Worm (Caenorhabditis elegans) whole organism, L1 larva: ENCODE results near the gene pqn-80.

Experiments
- C04F5.9 ChIP-seq: sonication (generic microtip); optimal IDR thresholded peaks from 2 replicates; lab custom pipeline; 2016; ENCODE audit warnings: missing genetic modification characterization, missing compliant biosample characterization
- C16A3.4 ChIP-seq: fragments of 150-350 bp; optimal IDR thresholded peaks from 2 replicates; lab custom pipeline; 2014; ENCODE audit warnings: missing biosample characterization, missing genetic modification characterization
- C34B4.2 ChIP-seq: sonication (generic microtip); optimal IDR thresholded peaks from 2 replicates; lab custom pipeline; 2017; ENCODE audit warnings: mild to moderate bottlenecking, missing genetic modification characterization, missing compliant biosample characterization
- F16B12.6 ChIP-seq: fragments of 150-350 bp; optimal IDR thresholded peaks from 2 replicates; lab custom pipeline; 2014; ENCODE audit warnings: missing biosample characterization, missing genetic modification characterization
- Y116A8C.19 ChIP-seq: sonication (generic microtip); optimal IDR thresholded peaks from 2 replicates; lab custom pipeline; 2016; ENCODE audit warnings: missing compliant biosample characterization, missing genetic modification characterization, borderline replicate concordance
- aha-1 ChIP-seq: fragments of 150-350 bp; optimal IDR thresholded peaks from 2 replicates; lab custom pipeline; 2014; ENCODE audit warnings: missing biosample characterization, missing genetic modification characterization
- aly-2 ChIP-seq: fragments of 150-350 bp; optimal IDR thresholded peaks from 2 replicates; lab custom pipeline; 2014; ENCODE audit warnings: missing biosample characterization, missing genetic modification characterization
- ama-1 ChIP-seq: fragments of 150-350 bp; optimal IDR thresholded peaks from 2 replicates; lab custom pipeline; 2014
- ceh-63 ChIP-seq: fragments of 200-800 bp; sonication (Bioruptor generic); optimal IDR thresholded peaks from 2 replicates; lab custom pipeline; 2018; ENCODE audit warnings: mild to moderate bottlenecking, missing genetic modification characterization, missing compliant biosample characterization
- ceh-8 ChIP-seq: fragments of 200-800 bp; sonication (Bioruptor generic); optimal IDR thresholded peaks from 2 replicates; lab custom pipeline; 2018; ENCODE audit warnings: mild to moderate bottlenecking, missing genetic modification characterization, moderate library complexity, missing compliant biosample characterization
- ceh-82 ChIP-seq, 3 experiments: fragments of 150-350 bp in 1 of 3; sonication (generic microtip) in 2 of 3; optimal IDR thresholded peaks; 2 replicates each; lab custom pipeline; 2014 to 2017; ENCODE audit warnings: missing biosample characterization in 3 of 3, missing genetic modification characterization in 3 of 3
- ceh-88 ChIP-seq: fragments of 200-800 bp; sonication (Bioruptor generic); IDR thresholded peaks from 2 replicates; pipeline ENCODE4 v1.3.6; 2022; ENCODE audit warnings: missing genetic modification characterization, missing compliant biosample characterization
- ceh-90 ChIP-seq: sonication (generic microtip); optimal IDR thresholded peaks from 2 replicates; lab custom pipeline; 2016; ENCODE audit warnings: missing genetic modification characterization, missing compliant biosample characterization
- ces-1 ChIP-seq: fragments of 150-350 bp; optimal IDR thresholded peaks from 2 replicates; lab custom pipeline; 2014; ENCODE audit warnings: missing biosample characterization, missing genetic modification reagents, missing genetic modification characterization
- efl-1 ChIP-seq, 4 experiments: fragments of 150-350 bp; optimal IDR thresholded peaks in 3 of 4; peaks in 1 of 4; 1 replicate in 1 of 4; 2 replicates in 3 of 4; lab custom pipeline; 2014; ENCODE audit warnings: missing biosample characterization in 2 of 4, missing genetic modification characterization in 2 of 4, missing genetic modification reagents in 2 of 4
- efl-3 ChIP-seq: fragments of 200-800 bp; sonication (Bioruptor generic); optimal IDR thresholded peaks from 2 replicates; lab custom pipeline; 2018; ENCODE audit warnings: mild to moderate bottlenecking, missing genetic modification characterization, missing compliant biosample characterization
- egl-13 ChIP-seq: sonication (generic microtip); optimal IDR thresholded peaks from 2 replicates; lab custom pipeline; 2016; ENCODE audit warnings: missing genotype, missing genetic modification reagents, missing genetic modification characterization, missing compliant biosample characterization
- elt-3 ChIP-seq, 6 experiments: fragments of 150-350 bp in 1 of 6; sonication (generic microtip); optimal IDR thresholded peaks; 2 replicates each; lab custom pipeline; 2017 to 2018; ENCODE audit warnings: missing biosample characterization in 6 of 6, missing genetic modification characterization in 6 of 6, inconsistent platforms in 1 of 6
- fkh-10 ChIP-seq: sonication (generic microtip); optimal IDR thresholded peaks from 2 replicates; lab custom pipeline; 2017; ENCODE audit warnings: missing biosample characterization, missing genetic modification reagents, missing genetic modification characterization
- fos-1 ChIP-seq: fragments of 150-350 bp; optimal IDR thresholded peaks from 2 replicates; lab custom pipeline; 2014; ENCODE audit warnings: missing biosample characterization, missing genetic modification characterization
- irx-1 ChIP-seq: sonication (generic microtip); optimal IDR thresholded peaks from 2 replicates; lab custom pipeline; 2016; ENCODE audit warnings: missing genetic modification characterization, missing compliant biosample characterization
- isw-1 ChIP-seq: fragments of 200-800 bp; sonication (Bioruptor generic); IDR thresholded peaks from 2 replicates; pipeline ENCODE4 v1.3.6; 2022; ENCODE audit warnings: missing genetic modification characterization, missing compliant biosample characterization
- jun-1 ChIP-seq: fragments of 150-350 bp; optimal IDR thresholded peaks from 2 replicates; lab custom pipeline; 2014; ENCODE audit warnings: missing biosample characterization, missing genetic modification reagents, missing genetic modification characterization
- lin-39 ChIP-seq: fragments of 150-350 bp; optimal IDR thresholded peaks from 2 replicates; lab custom pipeline; 2014; ENCODE audit warnings: missing biosample characterization, missing genetic modification reagents, missing genetic modification characterization
- lir-3 ChIP-seq: sonication (generic microtip); optimal IDR thresholded peaks from 2 replicates; lab custom pipeline; 2016; ENCODE audit warnings: mild to moderate bottlenecking, missing genetic modification characterization, moderate library complexity, missing compliant biosample characterization; ENCODE audit not compliant: poor library complexity
- mab-9 ChIP-seq: fragments of 200-800 bp; sonication (Bioruptor generic); IDR thresholded peaks from 2 replicates; pipeline ENCODE4 v1.3.6; 2022; ENCODE audit warnings: missing genetic modification reagents, missing genetic modification characterization, missing compliant biosample characterization
- mdl-1 ChIP-seq, 2 experiments: fragments of 150-350 bp; optimal IDR thresholded peaks; 2 replicates each; lab custom pipeline; 2014 to 2017; ENCODE audit warnings: missing biosample characterization in 2 of 2, missing genetic modification characterization in 2 of 2, inconsistent platforms in 1 of 2
- mep-1 ChIP-seq: fragments of 150-350 bp; optimal IDR thresholded peaks from 2 replicates; lab custom pipeline; 2014; ENCODE audit warnings: missing biosample characterization, missing genetic modification characterization
- nhr-11 ChIP-seq: fragments of 150-350 bp; optimal IDR thresholded peaks from 2 replicates; lab custom pipeline; 2014; ENCODE audit warnings: missing biosample characterization, missing genetic modification characterization
- nhr-12 ChIP-seq: sonication (generic microtip); optimal IDR thresholded peaks from 2 replicates; lab custom pipeline; 2017; ENCODE audit warnings: missing biosample characterization, missing genetic modification characterization
- nhr-19 ChIP-seq: fragments of 200-800 bp; sonication (Bioruptor generic); conservative IDR thresholded peaks from 2 replicates; pipeline ENCODE4 v1.3.6; 2022; ENCODE audit warnings: missing genetic modification characterization, missing compliant biosample characterization
- nhr-47 ChIP-seq: sonication (generic microtip); optimal IDR thresholded peaks from 2 replicates; lab custom pipeline; 2016; ENCODE audit warnings: mild to moderate bottlenecking, missing genetic modification characterization, moderate library complexity, missing compliant biosample characterization
- nhr-76 ChIP-seq: sonication (generic microtip); optimal IDR thresholded peaks from 2 replicates; lab custom pipeline; 2017; ENCODE audit warnings: missing biosample characterization, missing genetic modification characterization
- nhr-77 ChIP-seq: fragments of 150-350 bp; optimal IDR thresholded peaks from 2 replicates; lab custom pipeline; 2014; ENCODE audit warnings: missing biosample characterization, missing genetic modification characterization
- nhr-84 ChIP-seq: sonication (generic microtip); optimal IDR thresholded peaks from 2 replicates; lab custom pipeline; 2017; ENCODE audit warnings: missing biosample characterization, missing genetic modification characterization
- nhr-85 ChIP-seq: sonication (generic microtip); peaks from one replicate; lab custom pipeline; 2016; ENCODE audit warnings: missing genetic modification characterization, inconsistent platforms, missing compliant biosample characterization
- pag-3 ChIP-seq: sonication (generic microtip); optimal IDR thresholded peaks from 2 replicates; lab custom pipeline; 2017; ENCODE audit warnings: missing genetic modification characterization, mild to moderate bottlenecking, missing compliant biosample characterization, antibody characterized with exemption, borderline replicate concordance; ENCODE audit not compliant: insufficient read depth
- pax-3 ChIP-seq: fragments of 200-800 bp; sonication (Bioruptor generic); optimal IDR thresholded peaks from 2 replicates; lab custom pipeline; 2018; ENCODE audit warnings: mild to moderate bottlenecking, missing genetic modification characterization, moderate library complexity, missing compliant biosample characterization
- rnt-1 ChIP-seq: sonication (generic microtip); optimal IDR thresholded peaks from 2 replicates; lab custom pipeline; 2016; ENCODE audit warnings: mild to moderate bottlenecking, missing genetic modification characterization, moderate library complexity, missing compliant biosample characterization
- snu-23 ChIP-seq: sonication (generic microtip); optimal IDR thresholded peaks from 2 replicates; lab custom pipeline; 2016; ENCODE audit warnings: missing genetic modification characterization, missing compliant biosample characterization
- sox-4 ChIP-seq: sonication (generic microtip); optimal IDR thresholded peaks from 2 replicates; lab custom pipeline; 2016; ENCODE audit warnings: missing genetic modification characterization, missing compliant biosample characterization
- sptf-1 ChIP-seq: fragments of 150-350 bp; optimal IDR thresholded peaks from 2 replicates; lab custom pipeline; 2014; ENCODE audit warnings: missing biosample characterization, missing genetic modification characterization
- swsn-7 ChIP-seq: sonication (generic microtip); optimal IDR thresholded peaks from 2 replicates; lab custom pipeline; 2016; ENCODE audit warnings: missing genetic modification characterization, missing compliant biosample characterization
- tbx-2 ChIP-seq: sonication (generic microtip); optimal IDR thresholded peaks from 2 replicates; lab custom pipeline; 2016; ENCODE audit warnings: missing genetic modification characterization, missing compliant biosample characterization
- unc-130 ChIP-seq: fragments of 150-350 bp; optimal IDR thresholded peaks from 2 replicates; lab custom pipeline; 2017; ENCODE audit warnings: missing biosample characterization, missing genetic modification characterization, inconsistent platforms
- unc-30 ChIP-seq: sonication (generic microtip); optimal IDR thresholded peaks from 2 replicates; lab custom pipeline; 2017; ENCODE audit warnings: missing biosample characterization, missing genetic modification characterization
- unc-86 ChIP-seq: sonication (generic microtip); optimal IDR thresholded peaks from 2 replicates; lab custom pipeline; 2016; ENCODE audit warnings: missing genetic modification characterization, missing compliant biosample characterization
- zip-4 ChIP-seq: fragments of 200-800 bp; sonication (Bioruptor generic); optimal IDR thresholded peaks from 2 replicates; lab custom pipeline; 2018; ENCODE audit warnings: mild to moderate bottlenecking, missing genetic modification characterization, moderate library complexity, missing compliant biosample characterization
- ztf-11 ChIP-seq, 2 experiments: sonication (generic microtip); optimal IDR thresholded peaks; 2 replicates each; lab custom pipeline; 2016 to 2017; ENCODE audit warnings: missing genetic modification characterization in 2 of 2, missing biosample characterization in 1 of 2, missing compliant biosample characterization in 1 of 2
- ztf-4 ChIP-seq: fragments of 150-350 bp; optimal IDR thresholded peaks from 2 replicates; lab custom pipeline; 2014; ENCODE audit warnings: missing biosample characterization, missing genetic modification characterization

The pqn-80 gene

DNA sequence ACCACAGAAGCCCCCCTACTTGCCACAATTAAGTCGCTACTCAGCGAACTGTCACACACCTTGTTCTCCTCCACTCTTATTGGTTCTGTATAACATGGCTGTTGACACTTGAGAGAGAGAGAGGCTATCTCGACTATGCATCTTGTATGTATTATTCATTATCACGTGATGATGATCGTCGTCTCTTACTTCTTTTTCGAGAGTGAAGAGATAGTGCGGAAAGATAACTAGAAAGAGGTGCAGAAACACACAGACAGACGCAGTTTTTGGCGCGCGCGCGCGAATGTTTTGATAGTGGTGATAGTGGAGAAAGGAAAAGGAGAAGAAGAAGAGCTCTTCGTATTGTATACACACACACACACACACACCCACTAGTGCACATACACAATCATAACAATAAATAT is 9.4 kb upstream of the pqn-80 start (continued):
- TF ChIP-seq nhr-77 (tag; lab: Kevin White, UChicago) (peak; percentile 67), nhr-19 (GFP tag; lab: Robert Waterston, UW) (peak; percentile 74), egl-13 (no peak), elt-3 (tag; optimal IDR thresholded peaks at IDR 0.05; lab: Kevin White, UChicago) (peak in 4 of 6 experiments; percentile 54 to 90 (median 72)), fos-1 (peak; percentile 58), tbx-2 (tag; lab: Kevin White, UChicago) (peak; percentile 57), swsn-7 (tag; lab: Kevin White, UChicago) (peak; percentile 55), nhr-11 (tag; lab: Kevin White, UChicago) (no peak), aly-2 (no peak), nhr-85 (tag; lab: Kevin White, UChicago) (peak; percentile 96), Y116A8C.19 (tag; lab: Kevin White, UChicago) (no peak), C34B4.2 (tag; lab: Kevin White, UChicago) (no peak), lin-39 (tag; lab: Kevin White, UChicago) (no peak), mep-1 (tag; lab: Kevin White, UChicago) (peak; percentile 82), unc-30 (tag; lab: Kevin White, UChicago) (no peak), efl-1 (optimal IDR thresholded peaks at IDR 0.05; lab: Kevin White, UChicago) (peak; percentile 47 to 55), efl-1 (GFP tag; optimal IDR thresholded peaks at IDR 0.05 in 1 of 2; lab: Kevin White, UChicago) (peak in 1 of 2 experiments; percentile 96), ceh-88 (GFP tag; lab: Robert Waterston, UW) (no peak), ceh-90 (no peak), ama-1 (lab: Kevin White, UChicago) (no peak), sox-4 (no peak), mdl-1 (tag; optimal IDR thresholded peaks at IDR 0.05; lab: Kevin White, UChicago) (peak in 1 of 2 experiments; percentile 70), ceh-82 (tag; optimal IDR thresholded peaks at IDR 0.05; lab: Kevin White, UChicago) (peak in 1 of 3 experiments; percentile 25), unc-130 (tag; lab: Kevin White, UChicago) (peak; percentile 33), pax-3 (tag; lab: Kevin White, UChicago) (peak; percentile 72), mab-9 (GFP tag; lab: Robert Waterston, UW) (no peak), efl-3 (GFP tag; lab: Kevin White, UChicago) (no peak), irx-1 (tag; lab: Kevin White, UChicago) (peak; percentile 36), nhr-47 (tag; lab: Kevin White, UChicago) (peak; percentile 72), lir-3 (tag; lab: Kevin White, UChicago) (peak; percentile 23), jun-1 (tag; lab: Kevin White, UChicago) (peak; percentile 58), nhr-76 (tag; lab: Kevin White, UChicago) (no peak), fkh-10 (GFP tag; lab: Kevin White, UChicago) (no peak), ceh-63 (GFP tag; lab: Kevin White, UChicago) (no peak), isw-1 (no peak), nhr-12 (no peak), snu-23 (peak; percentile 73), F16B12.6 (tag; lab: Kevin White, UChicago) (no peak), C04F5.9 (tag; lab: Kevin White, UChicago) (no peak), pag-3 (tag; lab: Kevin White, UChicago) (no peak), ceh-8 (GFP tag; lab: Kevin White, UChicago) (no peak), rnt-1 (tag; lab: Kevin White, UChicago) (peak; percentile 31)

DNA sequence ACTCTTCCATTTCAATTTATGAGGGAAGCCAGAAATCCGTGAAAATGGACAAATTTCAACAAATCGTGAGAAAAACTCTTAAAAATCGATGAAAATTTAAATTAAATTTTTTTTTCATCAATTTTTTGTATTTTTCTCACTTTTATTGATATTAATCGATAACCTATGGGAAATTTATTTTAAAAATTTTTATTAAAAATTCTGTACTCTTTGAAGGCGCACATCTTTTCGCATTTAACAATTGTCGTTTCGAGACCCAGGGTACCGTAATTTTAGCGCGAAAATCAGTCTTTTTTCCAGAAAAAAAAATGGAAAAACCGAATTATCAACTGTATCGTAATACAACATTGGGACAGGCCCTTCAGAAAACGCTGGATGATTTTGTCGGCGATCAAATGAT is 1.9 kb upstream of the pqn-80 start, which contains the start of gene gtf-2A2:
gtf-2A2 (plus strand) TSS at position 301 of the 400 bp plus-strand sequence.
- TF ChIP-seq mab-9 (GFP tag; lab: Robert Waterston, UW) (no peak), C16A3.4 (tag; lab: Kevin White, UChicago) (no peak), ztf-4 (tag; lab: Kevin White, UChicago) (no peak), sptf-1 (tag; lab: Kevin White, UChicago) (no peak), nhr-11 (tag; lab: Kevin White, UChicago) (no peak), tbx-2 (tag; lab: Kevin White, UChicago) (no peak), snu-23 (no peak), C34B4.2 (tag; lab: Kevin White, UChicago) (no peak), ces-1 (GFP tag; lab: Kevin White, UChicago) (no peak), aha-1 (no peak), unc-86 (no peak), ama-1 (lab: Kevin White, UChicago) (no peak), efl-3 (GFP tag; lab: Kevin White, UChicago) (no peak), ztf-11 (tag; optimal IDR thresholded peaks at IDR 0.05; lab: Kevin White, UChicago) (no peak), swsn-7 (tag; lab: Kevin White, UChicago) (no peak), jun-1 (tag; lab: Kevin White, UChicago) (no peak), F16B12.6 (tag; lab: Kevin White, UChicago) (no peak), nhr-84 (no peak), zip-4 (GFP tag; lab: Kevin White, UChicago) (no peak), nhr-47 (tag; lab: Kevin White, UChicago) (no peak)
